Worm (Caenorhabditis elegans): ENCODE measurements around the gene unc-71.

unc-71 gene

DNA sequence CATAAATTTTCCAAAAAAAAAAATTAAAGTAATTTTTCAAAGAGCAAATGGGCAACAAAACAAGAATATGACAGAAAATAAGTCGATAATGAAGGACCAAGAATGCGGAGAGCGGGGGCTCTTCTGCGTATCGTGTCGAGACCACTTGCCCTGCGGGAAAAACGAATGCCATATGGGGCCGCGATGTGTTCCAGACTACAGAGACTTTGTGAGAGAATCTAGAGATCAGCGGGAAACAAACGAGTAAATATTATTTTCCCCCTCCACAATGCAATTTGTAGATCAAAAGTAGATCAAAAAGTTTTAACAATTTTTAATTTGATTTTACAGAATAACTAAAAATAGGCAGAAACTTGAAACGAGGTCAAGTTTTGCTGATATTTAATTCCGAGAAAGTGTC, 51.3 kb downstream of the unc-71 start:
- TF ChIP-seq madf-6 (GFP tag; IDR thresholded peaks at IDR 0.05) (peak; percentile 52; the same call in 1 of the 2 replicates), aptf-2 (GFP tag; conservative IDR thresholded peaks at IDR 0.05) (peak; percentile 88), efl-1 (GFP tag; optimal IDR thresholded peaks at IDR 0.05) (peak; percentile 50), tbp1 (GFP tag; optimal IDR thresholded peaks at IDR 0.05) (no peak), chd-7 (tag; optimal IDR thresholded peaks at IDR 0.05) (no peak), lin-26 (GFP tag; IDR thresholded peaks at IDR 0.05) (no peak), madf-8 (GFP tag; conservative IDR thresholded peaks at IDR 0.05) (0 out of 2 replicates have a peak, but pooled peaks have one; percentile 11), die-1 (tag; optimal IDR thresholded peaks at IDR 0.05) (no peak), mcd-1 (GFP tag; IDR thresholded peaks at IDR 0.05) (no peak), B0019.2 (GFP tag; conservative IDR thresholded peaks at IDR 0.05) (no peak)

DNA sequence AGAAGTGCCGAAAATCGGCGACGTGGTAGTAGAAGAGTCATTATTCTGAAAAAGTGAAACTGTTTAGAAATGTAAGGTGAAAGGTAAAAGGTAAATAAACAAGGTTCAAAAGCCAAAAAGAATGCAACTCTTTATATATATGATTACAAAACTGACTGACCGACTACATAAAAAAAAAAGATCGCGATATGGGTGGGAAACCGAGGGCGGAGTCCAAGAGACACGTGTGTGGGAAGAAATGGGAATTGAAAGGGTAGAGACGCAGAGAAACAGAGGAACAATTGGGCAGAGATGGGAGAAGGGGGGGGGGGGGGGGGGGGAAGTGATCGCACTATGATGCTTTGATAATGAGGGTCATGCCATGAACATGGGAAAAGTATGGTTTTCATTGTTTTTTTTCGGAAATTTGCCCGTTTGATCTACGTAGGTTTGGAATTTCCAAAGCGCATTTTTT, 52.6 kb downstream of the unc-71 start, which contains the start of gene Y37D8A.4:
Gene Y37D8A.4, minus strand, starts transcription at position 51 of the 454 bp plus-strand sequence.
- no peak for TF ChIP-seq ekl-4 (GFP tag; IDR thresholded peaks at IDR 0.05)
- TF ChIP-seq cebp-2 (GFP tag; IDR thresholded peaks at IDR 0.05) = no peak
- TF ChIP-seq egrh-3 (GFP tag; IDR thresholded peaks at IDR 0.05) = peak; percentile 93
- no peak for TF ChIP-seq ceh-27 (GFP tag; optimal IDR thresholded peaks at IDR 0.05)
- TF ChIP-seq zim-3 (tag; optimal IDR thresholded peaks at IDR 0.05) = no peak
- no peak for TF ChIP-seq madf-8 (GFP tag; conservative IDR thresholded peaks at IDR 0.05)
- TF ChIP-seq tbx-9 (tag; optimal IDR thresholded peaks at IDR 0.05; ENCODE audit: borderline replicate concordance) = no peak
- TF ChIP-seq mxl-1 (tag; optimal IDR thresholded peaks at IDR 0.05) = no peak
- TF ChIP-seq lin-40 (tag; optimal IDR thresholded peaks at IDR 0.05) = no peak
- no peak for TF ChIP-seq ceh-100 (GFP tag; IDR thresholded peaks at IDR 0.05)
- no peak for TF ChIP-seq egl-44 (GFP tag; IDR thresholded peaks at IDR 0.05)
- no peak for TF ChIP-seq snpc-4 (GFP tag; optimal IDR thresholded peaks at IDR 0.05)
- TF ChIP-seq snpc-4 (tag; optimal IDR thresholded peaks at IDR 0.05) = no peak
- no peak for TF ChIP-seq ztf-28 (GFP tag; IDR thresholded peaks at IDR 0.05)
- peak; percentile 44 for TF ChIP-seq ztf-22 (GFP tag; optimal IDR thresholded peaks at IDR 0.05)
- TF ChIP-seq sdz-38 (tag; optimal IDR thresholded peaks at IDR 0.05) = no peak
- TF ChIP-seq ztf-6 (GFP tag; IDR thresholded peaks at IDR 0.05) = no peak
- TF ChIP-seq mel-28 (tag; optimal IDR thresholded peaks at IDR 0.05; ENCODE audit: borderline replicate concordance) = no peak
- no peak for TF ChIP-seq lag-1 (GFP tag; IDR thresholded peaks at IDR 0.05)
- TF ChIP-seq ceh-79 (tag; optimal IDR thresholded peaks at IDR 0.05) = no peak
- TF ChIP-seq nhr-179 (tag; optimal IDR thresholded peaks at IDR 0.05) = no peak
- no peak for TF ChIP-seq F52B5.7 (tag; optimal IDR thresholded peaks at IDR 0.05)
- TF ChIP-seq lin-54 (GFP tag; optimal IDR thresholded peaks at IDR 0.05) = peak; percentile 23
- no peak for TF ChIP-seq B0336.3 (GFP tag; IDR thresholded peaks at IDR 0.05)
- TF ChIP-seq Y53G8AR.9 (GFP tag; conservative IDR thresholded peaks at IDR 0.05) = no peak
- no peak for TF ChIP-seq lir-1 (GFP tag; conservative IDR thresholded peaks at IDR 0.05)
- peak; percentile 59 for TF ChIP-seq attf-5 (GFP tag; optimal IDR thresholded peaks at IDR 0.05)
- no peak for TF ChIP-seq K12H6.12 (tag; optimal IDR thresholded peaks at IDR 0.05)
- TF ChIP-seq zfh-2 (GFP tag; conservative IDR thresholded peaks at IDR 0.05) = peak; percentile 82
- TF ChIP-seq B0035.1 (tag; optimal IDR thresholded peaks at IDR 0.05) = no peak
- peak; percentile 57 for TF ChIP-seq nhr-80 (tag; optimal IDR thresholded peaks at IDR 0.05)
- TF ChIP-seq F22D6.2 (tag; optimal IDR thresholded peaks at IDR 0.05) = no peak
- TF ChIP-seq F23B12.7 (tag; optimal IDR thresholded peaks at IDR 0.05; ENCODE audit: insufficient read depth) = no peak
- no peak for TF ChIP-seq nhr-27 (tag; optimal IDR thresholded peaks at IDR 0.05)
- TF ChIP-seq rec-8 (tag; optimal IDR thresholded peaks at IDR 0.05) = no peak
- TF ChIP-seq ets-4 (GFP tag; optimal IDR thresholded peaks at IDR 0.05) = no peak
- TF ChIP-seq somi-1 (GFP tag; optimal IDR thresholded peaks at IDR 0.05) = peak; percentile 67
- TF ChIP-seq madf-10 (tag; optimal IDR thresholded peaks at IDR 0.05) = no peak
- TF ChIP-seq sptf-2 (GFP tag; optimal IDR thresholded peaks at IDR 0.05) = no peak

Measured in whole organism, young adult.